Worm (Caenorhabditis elegans): Measurements from ENCODE around the gene T02E9.6.

T02E9.6 gene

DNA sequence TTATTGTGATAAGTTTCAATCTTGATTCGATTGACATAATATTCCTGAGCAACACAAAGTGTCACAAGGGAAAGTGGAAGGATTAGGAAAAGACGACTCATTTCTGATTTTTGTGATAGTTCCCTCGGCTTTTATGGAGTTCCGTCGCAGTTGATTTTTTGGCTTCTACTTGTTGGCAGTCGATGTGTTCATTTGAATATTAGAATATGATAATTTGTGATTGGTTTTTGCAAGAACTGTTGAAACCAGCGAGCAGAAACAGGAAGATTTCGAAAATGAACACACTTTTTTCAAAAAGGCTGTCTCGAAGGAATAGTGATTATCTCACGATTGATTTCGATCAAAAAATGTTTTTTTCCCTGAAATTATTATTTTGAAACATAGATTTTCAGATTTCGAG is at the start of gene T02E9.6:
TSS of gene T02E9.6 (minus strand) at position 101 of the 400 bp plus-strand sequence.
- TF ChIP-seq ceh-36 (tag; optimal IDR thresholded peaks at IDR 0.05): no peak
- no peak for TF ChIP-seq aly-1 (tag; optimal IDR thresholded peaks at IDR 0.05)
- no peak for TF ChIP-seq scrt-1 (GFP tag; IDR thresholded peaks at IDR 0.05)

DNA sequence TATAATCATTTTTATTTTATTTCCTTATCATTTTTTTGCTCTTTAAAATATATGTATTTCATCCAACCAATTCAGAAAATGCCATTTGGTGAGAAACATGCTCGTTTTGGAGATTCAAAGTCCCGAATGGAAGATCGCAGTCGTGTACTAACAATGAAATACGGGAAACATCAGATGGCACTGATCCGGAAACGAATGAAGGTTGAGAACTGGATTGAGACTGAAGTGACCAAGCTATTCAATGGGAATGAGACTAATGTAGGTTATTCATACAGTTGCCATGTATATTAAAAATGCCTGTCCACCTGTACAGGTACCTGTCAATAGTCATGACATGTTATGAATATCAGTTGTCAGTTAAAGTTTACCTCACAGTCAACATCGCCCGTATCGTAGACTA is 48.9 kb upstream of the T02E9.6 start, which contains the start of gene F55C10.5:
TSS of gene F55C10.5 (plus strand) at position 74 of the 400 bp plus-strand sequence.
- no peak for TF ChIP-seq ets-7 (tag; optimal IDR thresholded peaks at IDR 0.05)
- no peak for TF ChIP-seq sea-1 (GFP tag; conservative IDR thresholded peaks at IDR 0.05)
- TF ChIP-seq flt-1 (GFP tag; IDR thresholded peaks at IDR 0.05): no peak
- no peak for TF ChIP-seq hmg-4 (GFP tag; optimal IDR thresholded peaks at IDR 0.05)
- no peak for TF ChIP-seq ceh-36 (tag; optimal IDR thresholded peaks at IDR 0.05)
- no peak for TF ChIP-seq tbx-11 (GFP tag; IDR thresholded peaks at IDR 0.05)
- TF ChIP-seq hmbx-1 (tag; optimal IDR thresholded peaks at IDR 0.05): no peak
- no peak for TF ChIP-seq B0310.2 (tag; optimal IDR thresholded peaks at IDR 0.05)
- no peak for TF ChIP-seq F13C5.2 (tag; optimal IDR thresholded peaks at IDR 0.05)

DNA sequence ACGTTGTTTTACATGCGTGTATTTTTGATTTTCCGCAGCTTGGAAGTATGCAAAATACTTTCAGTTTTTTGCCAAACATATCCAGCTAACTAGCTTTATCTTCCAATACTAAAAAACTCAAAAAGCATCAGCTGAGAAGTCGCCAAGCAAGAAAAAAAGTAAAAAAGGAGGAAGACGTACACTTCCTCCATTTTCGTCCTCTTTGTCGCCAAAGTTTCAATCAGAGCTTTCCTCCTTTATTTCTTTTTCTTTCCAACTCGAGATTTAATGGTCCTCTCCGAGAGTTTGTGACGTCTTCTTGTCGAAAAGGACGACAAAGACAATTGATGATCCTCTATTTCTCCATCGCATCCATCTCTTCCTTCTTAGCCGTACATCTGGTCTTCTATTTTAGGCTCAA is 46.5 kb upstream of the T02E9.6 start:
- TF ChIP-seq ama-1 (optimal IDR thresholded peaks at IDR 0.05) (no peak), tra-4 (tag; optimal IDR thresholded peaks at IDR 0.05) (no peak), ceh-13 (GFP tag; optimal IDR thresholded peaks at IDR 0.05) (no peak), tbx-11 (GFP tag; IDR thresholded peaks at IDR 0.05) (no peak), hnd-1 (tag; optimal IDR thresholded peaks at IDR 0.05) (no peak), B0310.2 (tag; optimal IDR thresholded peaks at IDR 0.05) (no peak), tbx-37 (GFP tag; conservative IDR thresholded peaks at IDR 0.05) (no peak), aly-1 (tag; optimal IDR thresholded peaks at IDR 0.05) (no peak), pes-1 (GFP tag; IDR thresholded peaks at IDR 0.05) (no peak), hmbx-1 (tag; optimal IDR thresholded peaks at IDR 0.05) (no peak), hmg-4 (GFP tag; optimal IDR thresholded peaks at IDR 0.05) (no peak), sea-1 (GFP tag; conservative IDR thresholded peaks at IDR 0.05) (no peak), scrt-1 (GFP tag; IDR thresholded peaks at IDR 0.05) (no peak), F13C5.2 (tag; optimal IDR thresholded peaks at IDR 0.05) (no peak), ets-7 (tag; optimal IDR thresholded peaks at IDR 0.05) (no peak), flt-1 (GFP tag; IDR thresholded peaks at IDR 0.05) (no peak), ceh-36 (tag; optimal IDR thresholded peaks at IDR 0.05) (no peak)

DNA sequence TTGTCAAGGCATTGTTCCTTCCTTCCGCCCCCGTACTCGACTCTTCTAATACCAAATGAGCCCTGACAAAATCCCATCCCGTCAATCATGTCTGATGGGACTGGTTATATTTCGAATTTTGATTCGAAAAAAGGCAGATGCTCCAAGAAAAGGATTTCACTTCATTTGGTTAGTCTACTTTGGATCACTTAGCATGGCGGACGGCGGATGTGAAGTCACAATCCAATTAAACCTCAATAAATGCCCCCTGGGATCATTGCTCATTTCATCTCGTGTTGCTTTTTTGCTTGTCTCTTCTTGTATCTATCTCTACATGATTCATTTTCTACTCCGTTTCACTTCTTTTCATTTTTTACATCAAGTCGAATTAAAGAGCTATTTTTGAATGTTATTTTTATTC is 45.2 kb upstream of the T02E9.6 start:
- no peak for TF ChIP-seq tbx-37 (GFP tag; conservative IDR thresholded peaks at IDR 0.05)
- TF ChIP-seq flt-1 (GFP tag; IDR thresholded peaks at IDR 0.05): no peak
- no peak for TF ChIP-seq hmbx-1 (tag; optimal IDR thresholded peaks at IDR 0.05)
- TF ChIP-seq sea-1 (GFP tag; conservative IDR thresholded peaks at IDR 0.05): no peak
- no peak for TF ChIP-seq hmg-4 (GFP tag; optimal IDR thresholded peaks at IDR 0.05)
- TF ChIP-seq ceh-13 (GFP tag; optimal IDR thresholded peaks at IDR 0.05): no peak
- no peak for TF ChIP-seq ets-7 (tag; optimal IDR thresholded peaks at IDR 0.05)
- TF ChIP-seq tra-4 (tag; optimal IDR thresholded peaks at IDR 0.05): no peak
- no peak for TF ChIP-seq pes-1 (GFP tag; IDR thresholded peaks at IDR 0.05)
- no peak for TF ChIP-seq scrt-1 (GFP tag; IDR thresholded peaks at IDR 0.05)
- TF ChIP-seq ceh-36 (tag; optimal IDR thresholded peaks at IDR 0.05): no peak
- TF ChIP-seq ama-1 (optimal IDR thresholded peaks at IDR 0.05): no peak
- no peak for TF ChIP-seq aly-1 (tag; optimal IDR thresholded peaks at IDR 0.05)
- no peak for TF ChIP-seq F13C5.2 (tag; optimal IDR thresholded peaks at IDR 0.05)
- no peak for TF ChIP-seq B0310.2 (tag; optimal IDR thresholded peaks at IDR 0.05)
- TF ChIP-seq tbx-11 (GFP tag; IDR thresholded peaks at IDR 0.05): no peak
- TF ChIP-seq hnd-1 (tag; optimal IDR thresholded peaks at IDR 0.05): no peak

DNA sequence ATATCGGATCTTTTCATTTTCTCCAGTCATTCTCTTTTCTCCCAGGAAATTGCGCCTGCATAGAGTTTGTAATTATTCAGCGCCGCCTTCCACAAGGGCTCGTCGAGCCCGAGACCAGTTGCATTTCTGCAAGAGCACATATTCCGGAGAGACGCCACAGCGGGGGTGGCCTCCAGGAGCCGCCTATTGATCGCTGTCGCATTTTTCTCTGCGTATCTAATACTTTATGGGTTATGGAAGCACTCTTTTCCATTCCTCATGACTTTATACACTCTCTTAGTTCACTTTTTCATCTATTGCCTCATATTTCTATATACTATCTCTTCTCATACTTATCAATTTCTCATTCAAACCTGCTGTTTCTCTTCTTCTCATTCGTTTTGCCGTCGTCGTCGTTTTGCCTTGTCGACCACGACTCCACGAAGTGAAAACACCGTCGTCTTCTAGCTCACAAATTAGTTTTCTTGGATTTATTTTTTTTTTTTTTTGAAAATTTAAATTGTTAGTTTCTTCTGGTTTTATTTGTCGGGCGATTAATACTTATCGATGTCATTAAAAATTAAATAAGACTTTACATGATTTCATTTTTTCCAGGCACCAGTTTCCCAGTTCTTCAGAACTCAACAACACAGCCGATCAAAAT is 41.2 kb upstream of the T02E9.6 start, which contains the start of gene cnb-1:
TSS of gene cnb-1 (plus strand) at position 593 of the 643 bp plus-strand sequence.
- no peak for TF ChIP-seq ama-1 (optimal IDR thresholded peaks at IDR 0.05)
- peak; percentile 13 for TF ChIP-seq F13C5.2 (tag; optimal IDR thresholded peaks at IDR 0.05)

DNA sequence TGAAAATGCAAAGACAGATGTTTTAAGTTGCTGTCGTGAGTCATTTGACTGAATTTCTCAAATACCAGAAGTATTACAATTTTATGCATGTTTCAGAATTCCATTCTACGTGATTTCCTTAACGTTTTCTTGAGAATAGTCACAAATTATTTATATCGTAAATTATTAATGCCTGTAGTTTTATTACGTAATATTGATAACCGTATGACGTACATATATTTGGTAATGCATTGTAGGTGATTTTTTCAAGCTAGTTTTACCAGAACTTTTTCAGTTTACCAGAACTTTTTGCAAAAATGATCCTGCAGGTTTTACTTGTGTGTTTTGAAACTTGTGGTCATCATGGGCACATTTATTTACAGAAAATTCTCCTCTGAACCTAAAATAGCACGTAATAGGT is 39.8 kb upstream of the T02E9.6 start:
- TF ChIP-seq ceh-36 (tag; optimal IDR thresholded peaks at IDR 0.05) (no peak), ama-1 (optimal IDR thresholded peaks at IDR 0.05) (no peak), B0310.2 (tag; optimal IDR thresholded peaks at IDR 0.05) (no peak), flt-1 (GFP tag; IDR thresholded peaks at IDR 0.05) (no peak), hnd-1 (tag; optimal IDR thresholded peaks at IDR 0.05) (no peak), sea-1 (GFP tag; conservative IDR thresholded peaks at IDR 0.05) (no peak), ceh-13 (GFP tag; optimal IDR thresholded peaks at IDR 0.05) (no peak), hmg-4 (GFP tag; optimal IDR thresholded peaks at IDR 0.05) (no peak), ets-7 (tag; optimal IDR thresholded peaks at IDR 0.05) (no peak), tra-4 (tag; optimal IDR thresholded peaks at IDR 0.05) (no peak), scrt-1 (GFP tag; IDR thresholded peaks at IDR 0.05) (no peak), tbx-11 (GFP tag; IDR thresholded peaks at IDR 0.05) (no peak), tbx-37 (GFP tag; conservative IDR thresholded peaks at IDR 0.05) (no peak), hmbx-1 (tag; optimal IDR thresholded peaks at IDR 0.05) (no peak), F13C5.2 (tag; optimal IDR thresholded peaks at IDR 0.05) (no peak), aly-1 (tag; optimal IDR thresholded peaks at IDR 0.05) (no peak), pes-1 (GFP tag; IDR thresholded peaks at IDR 0.05) (no peak)

DNA sequence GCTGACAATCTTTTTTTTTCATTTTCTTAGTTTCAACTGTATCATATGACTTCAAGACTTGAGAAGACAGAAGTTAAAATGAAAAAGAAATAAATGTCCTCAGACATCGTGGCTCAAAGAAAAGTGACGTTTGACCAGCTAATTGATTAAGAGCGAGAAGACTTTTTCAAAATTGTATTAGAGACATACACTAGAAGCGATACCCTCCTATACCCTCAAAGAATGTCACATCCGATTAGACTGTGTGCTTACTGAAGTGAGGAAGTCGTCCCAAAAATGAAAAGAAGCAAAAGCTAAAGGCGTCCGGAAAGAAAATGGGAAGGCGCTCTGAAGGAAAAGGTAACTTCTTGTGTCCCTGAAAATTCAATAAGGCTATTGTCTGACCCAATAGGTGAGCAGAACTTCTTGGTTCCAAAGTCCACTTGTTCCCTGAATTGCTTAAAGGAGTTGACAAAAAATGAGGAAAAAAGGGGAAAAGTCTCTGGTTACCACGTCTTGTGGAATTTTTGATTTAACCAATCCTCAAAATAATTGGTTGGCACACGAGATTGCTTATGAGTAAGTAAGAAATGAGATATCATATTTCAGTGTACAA is 38.3 kb upstream of the T02E9.6 start:
- no peak for TF ChIP-seq ets-7 (tag; optimal IDR thresholded peaks at IDR 0.05)
- no peak for TF ChIP-seq F13C5.2 (tag; optimal IDR thresholded peaks at IDR 0.05)

DNA sequence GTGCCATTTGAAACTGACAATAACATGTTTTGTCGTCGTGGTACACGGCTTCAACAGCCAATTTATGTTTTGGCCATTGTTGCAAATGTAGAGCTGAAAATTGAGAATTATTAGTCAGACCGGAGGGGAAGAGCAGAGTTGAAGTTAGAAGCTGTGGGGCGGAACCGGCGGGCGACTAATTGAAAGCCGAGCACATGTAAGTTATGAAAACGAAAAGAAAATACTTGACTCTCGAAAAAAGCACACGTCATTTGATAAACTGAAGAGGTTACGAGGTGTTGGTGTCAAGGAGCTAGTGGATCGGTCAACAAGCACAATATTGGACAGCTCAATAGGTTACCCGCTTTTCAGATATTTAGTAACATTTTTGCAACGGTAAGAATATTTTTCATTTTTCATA is 32.0 kb upstream of the T02E9.6 start, which contains the start of gene dop-5:
TSS of gene dop-5 (minus strand) at position 101 of the 400 bp plus-strand sequence.
- TF ChIP-seq ama-1 (optimal IDR thresholded peaks at IDR 0.05): no peak
